Worm (Caenorhabditis elegans) whole organism, midembryonic: ENCODE data around the gene T19H12.2.

Source experiments
- T22C8.4 ChIP-seq: fragments of 200-800 bp; sonication (Bioruptor generic); IDR thresholded peaks from 2 replicates; pipeline ENCODE4 v1.3.6; 2022; ENCODE audit warnings: missing genetic modification characterization, missing compliant biosample characterization
- cog-1 ChIP-seq: sonication (generic microtip); optimal IDR thresholded peaks from 2 replicates; lab custom pipeline; 2016; ENCODE audit warnings: missing genetic modification characterization, missing compliant biosample characterization
- flt-1 ChIP-seq: fragments of 200-800 bp; sonication (Bioruptor generic); IDR thresholded peaks from 2 replicates; pipeline ENCODE4 v1.3.6; 2022; ENCODE audit warnings: missing genetic modification characterization, missing compliant biosample characterization
- klf-2 ChIP-seq: fragments of 200-800 bp; sonication (Bioruptor generic); conservative IDR thresholded peaks from 2 replicates; pipeline ENCODE4 v1.3.6; 2022; ENCODE audit warnings: missing genetic modification reagents, missing genetic modification characterization, missing compliant biosample characterization
- med-1 ChIP-seq: sonication (generic microtip); optimal IDR thresholded peaks from 2 replicates; lab custom pipeline; 2017; ENCODE audit warnings: missing genetic modification characterization, mild to moderate bottlenecking, missing compliant biosample characterization, antibody characterized with exemption, missing genetic modification reagents; ENCODE audit not compliant: insufficient read depth
- ref-1 ChIP-seq: fragments of 200-800 bp; sonication (Bioruptor generic); conservative IDR thresholded peaks from 2 replicates; pipeline ENCODE4 v1.3.6; 2022; ENCODE audit warnings: missing genetic modification reagents, missing genetic modification characterization, missing compliant biosample characterization
- tab-1 ChIP-seq: fragments of 200-800 bp; sonication (Bioruptor generic); IDR thresholded peaks from 2 replicates; pipeline ENCODE4 v1.3.6; 2022; ENCODE audit warnings: missing genetic modification characterization, missing compliant biosample characterization
- ztf-23 ChIP-seq: fragments of 200-800 bp; sonication (Bioruptor generic); IDR thresholded peaks from 2 replicates; pipeline ENCODE4 v1.3.6; 2022; ENCODE audit warnings: missing genetic modification reagents, missing genetic modification characterization, missing compliant biosample characterization
- ztf-29 ChIP-seq: fragments of 200-800 bp; sonication (Bioruptor generic); IDR thresholded peaks from 2 replicates; pipeline ENCODE4 v1.3.6; 2022; ENCODE audit warnings: missing genetic modification reagents, missing genetic modification characterization, missing compliant biosample characterization

T19H12.2 gene

ce11 chrV:4889976-4890479 lies at the start of gene T19H12.2:
T19H12.2 (plus strand) TSS chrV:4890429.
- TF ChIP-seq med-1 (GFP tag; lab: Kevin White, UChicago) (no peak), ztf-23 (GFP tag; lab: Robert Waterston, UW) (no peak), tab-1 (GFP tag; lab: Robert Waterston, UW) (no peak), flt-1 (GFP tag; lab: Robert Waterston, UW) (no peak)

- TF ChIP-seq T22C8.4 (GFP tag; lab: Robert Waterston, UW) = no peak
- TF ChIP-seq ztf-29 (GFP tag; lab: Robert Waterston, UW) = no peak
- TF ChIP-seq tab-1 (GFP tag; lab: Robert Waterston, UW) = no peak
These were observed 49.0 kb upstream of the T19H12.2 start, which contains the start of gene cwp-1 for ce11 chrV:4841179-4841578. cwp-1 (minus strand) TSS chrV:4841279.

ce11 chrV:4842544-4842943 lies 47.7 kb upstream of the T19H12.2 start, which contains the start of the genes cwp-2 and cwp-3:
cwp-2 (minus strand) TSS chrV:4842644.
cwp-3 (plus strand) TSS chrV:4842836.
- TF ChIP-seq ztf-29 (GFP tag; lab: Robert Waterston, UW) (no peak), klf-2 (GFP tag; lab: Robert Waterston, UW) (no peak), med-1 (GFP tag; lab: Kevin White, UChicago) (no peak), ztf-23 (GFP tag; lab: Robert Waterston, UW) (no peak), cog-1 (tag; lab: Kevin White, UChicago) (no peak), tab-1 (GFP tag; lab: Robert Waterston, UW) (no peak), flt-1 (GFP tag; lab: Robert Waterston, UW) (no peak), T22C8.4 (GFP tag; lab: Robert Waterston, UW) (no peak), ref-1 (GFP tag; lab: Robert Waterston, UW) (no peak)

- TF ChIP-seq med-1 (GFP tag; lab: Kevin White, UChicago) (no peak), ref-1 (GFP tag; lab: Robert Waterston, UW) (no peak), klf-2 (GFP tag; lab: Robert Waterston, UW) (no peak), cog-1 (tag; lab: Kevin White, UChicago) (no peak), flt-1 (GFP tag; lab: Robert Waterston, UW) (no peak), tab-1 (GFP tag; lab: Robert Waterston, UW) (no peak), T22C8.4 (GFP tag; lab: Robert Waterston, UW) (no peak), ztf-29 (GFP tag; lab: Robert Waterston, UW) (no peak), ztf-23 (GFP tag; lab: Robert Waterston, UW) (no peak)
These were observed 45.6 kb upstream of the T19H12.2 start, which contains the start of gene abhd-5.2 for ce11 chrV:4844591-4844990. abhd-5.2 (plus strand) TSS chrV:4844685.

ce11 chrV:4846507-4846906 lies 43.7 kb upstream of the T19H12.2 start:
- no peak for TF ChIP-seq cog-1 (tag; lab: Kevin White, UChicago)
- no peak for TF ChIP-seq T22C8.4 (GFP tag; lab: Robert Waterston, UW)
- no peak for TF ChIP-seq tab-1 (GFP tag; lab: Robert Waterston, UW)

- TF ChIP-seq tab-1 (GFP tag; lab: Robert Waterston, UW) = no peak
- TF ChIP-seq med-1 (GFP tag; lab: Kevin White, UChicago) = no peak
- no peak for TF ChIP-seq ref-1 (GFP tag; lab: Robert Waterston, UW)
- TF ChIP-seq cog-1 (tag; lab: Kevin White, UChicago) = no peak
- TF ChIP-seq ztf-29 (GFP tag; lab: Robert Waterston, UW) = no peak
- TF ChIP-seq ztf-23 (GFP tag; lab: Robert Waterston, UW) = no peak
- no peak for TF ChIP-seq klf-2 (GFP tag; lab: Robert Waterston, UW)
These were observed 42.8 kb upstream of the T19H12.2 start, which contains the start of gene abhd-5.1 for ce11 chrV:4847424-4847823. abhd-5.1 (plus strand) TSS chrV:4847653.

- no peak for TF ChIP-seq med-1 (GFP tag; lab: Kevin White, UChicago)
- no peak for TF ChIP-seq ztf-29 (GFP tag; lab: Robert Waterston, UW)
- no peak for TF ChIP-seq cog-1 (tag; lab: Kevin White, UChicago)
- no peak for TF ChIP-seq flt-1 (GFP tag; lab: Robert Waterston, UW)
- no peak for TF ChIP-seq tab-1 (GFP tag; lab: Robert Waterston, UW)
- no peak for TF ChIP-seq T22C8.4 (GFP tag; lab: Robert Waterston, UW)
- TF ChIP-seq ref-1 (GFP tag; lab: Robert Waterston, UW) = no peak
- TF ChIP-seq klf-2 (GFP tag; lab: Robert Waterston, UW) = no peak
- TF ChIP-seq ztf-23 (GFP tag; lab: Robert Waterston, UW) = no peak
These were observed 39.8 kb upstream of the T19H12.2 start for ce11 chrV:4850446-4850845.

ce11 chrV:4851138-4851537 lies 39.1 kb upstream of the T19H12.2 start, which contains the start of gene nex-4:
nex-4 (plus strand) TSS chrV:4851438.
- TF ChIP-seq T22C8.4 (GFP tag; lab: Robert Waterston, UW) = no peak

- TF ChIP-seq ref-1 (GFP tag; lab: Robert Waterston, UW) (no peak), flt-1 (GFP tag; lab: Robert Waterston, UW) (no peak), T22C8.4 (GFP tag; lab: Robert Waterston, UW) (no peak), ztf-23 (GFP tag; lab: Robert Waterston, UW) (no peak), tab-1 (GFP tag; lab: Robert Waterston, UW) (no peak), ztf-29 (GFP tag; lab: Robert Waterston, UW) (no peak), cog-1 (tag; lab: Kevin White, UChicago) (no peak), med-1 (GFP tag; lab: Kevin White, UChicago) (no peak), klf-2 (GFP tag; lab: Robert Waterston, UW) (no peak)
These were observed 38.3 kb upstream of the T19H12.2 start for ce11 chrV:4851969-4852368.

ce11 chrV:4857561-4857960 lies 32.7 kb upstream of the T19H12.2 start:
- TF ChIP-seq ztf-29 (GFP tag; lab: Robert Waterston, UW) (no peak), klf-2 (GFP tag; lab: Robert Waterston, UW) (no peak), med-1 (GFP tag; lab: Kevin White, UChicago) (no peak), cog-1 (tag; lab: Kevin White, UChicago) (no peak), T22C8.4 (GFP tag; lab: Robert Waterston, UW) (no peak), flt-1 (GFP tag; lab: Robert Waterston, UW) (no peak), ztf-23 (GFP tag; lab: Robert Waterston, UW) (no peak), tab-1 (GFP tag; lab: Robert Waterston, UW) (no peak), ref-1 (GFP tag; lab: Robert Waterston, UW) (no peak)
